Comparison of ENCODE assay signal across 1 fruit fly cellular context in the genomic region with DNA sequence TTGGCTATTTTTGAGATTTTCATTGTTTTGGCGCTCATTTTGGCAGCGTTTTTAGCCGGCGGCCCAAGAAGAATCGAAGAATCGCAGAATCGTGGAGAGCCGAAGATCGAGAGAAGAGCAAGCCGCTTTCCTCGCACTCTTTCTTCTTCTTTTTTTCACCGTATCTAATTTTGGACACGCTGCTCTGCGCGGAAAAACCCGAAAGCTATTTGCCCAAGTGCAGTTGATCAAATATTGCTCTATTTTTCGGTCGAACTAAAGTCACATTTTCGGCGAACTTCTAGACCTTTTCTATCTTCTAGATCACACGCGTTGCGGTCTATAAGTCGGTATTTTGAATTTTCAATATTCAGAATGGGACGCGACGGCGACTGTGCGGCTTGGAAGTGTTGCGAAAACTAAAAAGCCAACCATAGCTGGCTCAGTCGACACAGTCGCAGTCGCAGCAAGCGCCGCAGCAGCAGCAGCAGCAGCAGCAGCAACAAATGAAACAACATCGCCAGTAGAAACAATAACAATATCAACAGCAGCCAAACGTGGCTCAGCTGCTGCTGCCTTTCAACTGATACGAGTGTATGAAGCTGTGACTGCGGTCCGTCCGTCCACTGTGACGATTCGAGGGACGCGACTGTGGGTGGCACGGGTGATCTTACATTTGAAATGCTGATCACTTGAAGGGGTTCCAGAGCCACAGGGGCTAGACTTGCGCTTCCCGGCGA.
TF ChIP-seq lines count a peak whose summit lies in the region.

No protein-coding gene starts in this region.

TF ChIP-seq in whole organism, embryonic, 481 proteins besides CTCF, POLR2A, EP300 and RAD21 (continued from another document and continues in another):
- TF ChIP-seq hkb (optimal IDR thresholded peaks at IDR 0.05; lab: Kevin White, UChicago) (no peak), hkb (GFP tag; IDR thresholded peaks at IDR 0.05; lab: Robert Waterston, UW) (0 out of 2 replicates have a peak, but pooled peaks have one; percentile 42), CG8924 (tag; optimal IDR thresholded peaks at IDR 0.05; lab: Kevin White, UChicago) (no peak), MESR4 (GFP tag; optimal IDR thresholded peaks at IDR 0.05; lab: Kevin White, UChicago) (no peak), pb (GFP tag; optimal IDR thresholded peaks at IDR 0.05; lab: Kevin White, UChicago) (no peak), Trl (optimal IDR thresholded peaks at IDR 0.05; lab: Kevin White, UChicago) (peak in 1 of 2 experiments; percentile 28), Trl (GFP tag; optimal IDR thresholded peaks at IDR 0.05; lab: Kevin White, UChicago) (no peak), CG34376 (GFP tag; optimal IDR thresholded peaks at IDR 0.05; lab: Kevin White, UChicago) (peak; percentile 40), CrebB (tag; optimal IDR thresholded peaks at IDR 0.05; lab: Kevin White, UChicago) (no peak), stc (GFP tag; IDR thresholded peaks at IDR 0.05; lab: Robert Waterston, UW) (no peak), CG3995 (GFP tag; optimal IDR thresholded peaks at IDR 0.05; lab: Kevin White, UChicago) (peak; percentile 93), Aef1 (GFP tag; IDR thresholded peaks at IDR 0.05; lab: Robert Waterston, UW) (no peak; the same call in 2 of the 3 replicates), CG1602 (GFP tag; optimal IDR thresholded peaks at IDR 0.05; lab: Kevin White, UChicago) (no peak), unc-4 (GFP tag; IDR thresholded peaks at IDR 0.05; lab: Robert Waterston, UW; ENCODE audit: partially characterized antibody) (no peak), kah (GFP tag; optimal IDR thresholded peaks at IDR 0.05; lab: Kevin White, UChicago) (no peak), knrl (GFP tag; IDR thresholded peaks at IDR 0.05; lab: Robert Waterston, UW; ENCODE audit: partially characterized antibody) (no peak), CG32772 (GFP tag; IDR thresholded peaks at IDR 0.05; lab: Robert Waterston, UW) (no peak), nau (GFP tag; optimal IDR thresholded peaks at IDR 0.05; lab: Kevin White, UChicago) (peak; percentile 17), hb (GFP tag; IDR thresholded peaks at IDR 0.05; lab: Robert Waterston, UW; ENCODE audit: partially characterized antibody) (0 out of 3 replicates have a peak, but pooled peaks have one; percentile 10), amos (GFP tag; IDR thresholded peaks at IDR 0.05; lab: Robert Waterston, UW; ENCODE audit: partially characterized antibody) (peak; percentile 20; the same call in 1 of the 2 replicates), CG8765 (GFP tag; IDR thresholded peaks at IDR 0.05; lab: Robert Waterston, UW) (no peak), odd (GFP tag; optimal IDR thresholded peaks at IDR 0.05; lab: Kevin White, UChicago) (peak; percentile 35), maf-S (GFP tag; optimal IDR thresholded peaks at IDR 0.05; lab: Kevin White, UChicago) (no peak), sr (GFP tag; IDR thresholded peaks at IDR 0.05; lab: Robert Waterston, UW) (no peak), CG8089 (GFP tag; optimal IDR thresholded peaks at IDR 0.05; lab: Kevin White, UChicago) (peak; percentile 77), CG6854 (GFP tag; optimal IDR thresholded peaks at IDR 0.05; lab: Kevin White, UChicago) (no peak), CG14050 (GFP tag; IDR thresholded peaks at IDR 0.05; lab: Robert Waterston, UW) (no peak), CG17328 (GFP tag; IDR thresholded peaks at IDR 0.05; lab: Robert Waterston, UW) (peak; percentile 39; the same call in 1 of the 2 replicates), Gug (GFP tag; IDR thresholded peaks at IDR 0.05; lab: Robert Waterston, UW) (no peak), CG13287 (GFP tag; IDR thresholded peaks at IDR 0.05; lab: Robert Waterston, UW; ENCODE audit: partially characterized antibody) (peak; percentile 17; the same call in 1 of the 2 replicates), chinmo (GFP tag; IDR thresholded peaks at IDR 0.05; lab: Robert Waterston, UW; ENCODE audit: partially characterized antibody) (peak; percentile 84; the same call in 2 of the 4 replicates), cas (GFP tag; IDR thresholded peaks at IDR 0.05; lab: Robert Waterston, UW) (no peak), stwl (tag; optimal IDR thresholded peaks at IDR 0.05; lab: Kevin White, UChicago) (no peak), fd96Cb (tag; optimal IDR thresholded peaks at IDR 0.05; lab: Kevin White, UChicago) (no peak), mam (GFP tag; optimal IDR thresholded peaks at IDR 0.05; lab: Kevin White, UChicago) (no peak), Adf1 (GFP tag; IDR thresholded peaks at IDR 0.05; lab: Robert Waterston, UW) (peak; percentile 96), Drgx (GFP tag; IDR thresholded peaks at IDR 0.05; lab: Robert Waterston, UW) (0 out of 2 replicates have a peak, but pooled peaks have one; percentile 17), CG9817 (tag; optimal IDR thresholded peaks at IDR 0.05; lab: Kevin White, UChicago) (no peak), Dll (GFP tag; IDR thresholded peaks at IDR 0.05; lab: Robert Waterston, UW; ENCODE audit: partially characterized antibody) (no peak), HLH4C (GFP tag; IDR thresholded peaks at IDR 0.05; lab: Robert Waterston, UW; ENCODE audit: partially characterized antibody) (no peak), sc (optimal IDR thresholded peaks at IDR 0.05; lab: Kevin White, UChicago) (no peak), sc (GFP tag; optimal IDR thresholded peaks at IDR 0.05; lab: Kevin White, UChicago) (no peak), CG2875 (GFP tag; optimal IDR thresholded peaks at IDR 0.05; lab: Kevin White, UChicago) (no peak), abd-A (tag; optimal IDR thresholded peaks at IDR 0.05; lab: Kevin White, UChicago) (no peak), Jarid2 (GFP tag; optimal IDR thresholded peaks at IDR 0.05; lab: Kevin White, UChicago) (no peak), CG14860 (GFP tag; IDR thresholded peaks at IDR 0.05; lab: Robert Waterston, UW; ENCODE audit: partially characterized antibody) (no peak), YL-1 (GFP tag; optimal IDR thresholded peaks at IDR 0.05; lab: Kevin White, UChicago) (no peak), CG17568 (GFP tag; optimal IDR thresholded peaks at IDR 0.05; lab: Kevin White, UChicago) (peak; percentile 26), CG10366 (GFP tag; IDR thresholded peaks at IDR 0.05; lab: Robert Waterston, UW) (no peak), ftz-f1 (GFP tag; optimal IDR thresholded peaks at IDR 0.05; lab: Kevin White, UChicago) (no peak), CG3847 (GFP tag; IDR thresholded peaks at IDR 0.05; lab: Robert Waterston, UW) (no peak), CG18599 (GFP tag; optimal IDR thresholded peaks at IDR 0.05; lab: Kevin White, UChicago) (peak; percentile 27), CG43689 (GFP tag; IDR thresholded peaks at IDR 0.05; lab: Robert Waterston, UW) (no peak), vvl (GFP tag; IDR thresholded peaks at IDR 0.05; lab: Robert Waterston, UW) (peak; percentile 18; the same call in 1 of the 2 replicates), Atf-2 (GFP tag; optimal IDR thresholded peaks at IDR 0.05; lab: Kevin White, UChicago) (no peak), gcm (GFP tag; optimal IDR thresholded peaks at IDR 0.05; lab: Kevin White, UChicago) (no peak), CG6175 (GFP tag; IDR thresholded peaks at IDR 0.05; lab: Robert Waterston, UW) (peak; percentile 77; the same call in 2 of the 3 replicates), H2.0 (GFP tag; IDR thresholded peaks at IDR 0.05; lab: Robert Waterston, UW) (no peak), CG11247 (GFP tag; IDR thresholded peaks at IDR 0.05; lab: Robert Waterston, UW) (no peak), dpn (GFP tag; optimal IDR thresholded peaks at IDR 0.05; lab: Kevin White, UChicago) (peak in 1 of 2 experiments; percentile 10), chm (GFP tag; IDR thresholded peaks at IDR 0.05; lab: Robert Waterston, UW) (0 out of 2 replicates have a peak, but pooled peaks have one; percentile 8), Rfx (GFP tag; IDR thresholded peaks at IDR 0.05; lab: Robert Waterston, UW) (no peak), prd (optimal IDR thresholded peaks at IDR 0.05; lab: Kevin White, UChicago) (no peak), prd (GFP tag; IDR thresholded peaks at IDR 0.05; lab: Robert Waterston, UW) (0 out of 3 replicates have a peak, but pooled peaks have one; percentile 4), slou (GFP tag; optimal IDR thresholded peaks at IDR 0.05; lab: Kevin White, UChicago) (no peak), cwo (GFP tag; optimal IDR thresholded peaks at IDR 0.05; lab: Kevin White, UChicago) (peak; percentile 41), grn (GFP tag; optimal IDR thresholded peaks at IDR 0.05; lab: Kevin White, UChicago) (no peak), CG2202 (tag; optimal IDR thresholded peaks at IDR 0.05; lab: Kevin White, UChicago) (no peak), CG7963 (GFP tag; IDR thresholded peaks at IDR 0.05; lab: Robert Waterston, UW; ENCODE audit: partially characterized antibody) (no peak), CG12659 (GFP tag; optimal IDR thresholded peaks at IDR 0.05; lab: Kevin White, UChicago) (no peak), CG11695 (GFP tag; IDR thresholded peaks at IDR 0.05; lab: Robert Waterston, UW) (peak; percentile 24; the same call in 1 of the 3 replicates), sob (GFP tag; IDR thresholded peaks at IDR 0.05; lab: Robert Waterston, UW) (0 out of 2 replicates have a peak, but pooled peaks have one; percentile 18), ci (GFP tag; IDR thresholded peaks at IDR 0.05; lab: Robert Waterston, UW) (no peak; the same call in 2 of the 3 replicates), CG3281 (GFP tag; optimal IDR thresholded peaks at IDR 0.05; lab: Kevin White, UChicago) (no peak), tll (GFP tag; optimal IDR thresholded peaks at IDR 0.05; lab: Kevin White, UChicago) (no peak), gfzf (GFP tag; optimal IDR thresholded peaks at IDR 0.05; lab: Kevin White, UChicago) (no peak), Ets65A (GFP tag; lab: Kevin White, UChicago) (peak; percentile 84), so (GFP tag; IDR thresholded peaks at IDR 0.05; lab: Robert Waterston, UW) (0 out of 3 replicates have a peak, but pooled peaks have one; percentile 32), sug (tag; optimal IDR thresholded peaks at IDR 0.05; lab: Kevin White, UChicago) (peak; percentile 42), NFAT (GFP tag; IDR thresholded peaks at IDR 0.05; lab: Robert Waterston, UW) (peak; percentile 58; the same call in 1 of the 2 replicates), Max (GFP tag; optimal IDR thresholded peaks at IDR 0.05; lab: Kevin White, UChicago) (peak; percentile 10), CG12071 (GFP tag; optimal IDR thresholded peaks at IDR 0.05; lab: Kevin White, UChicago) (peak; percentile 0), ind (GFP tag; optimal IDR thresholded peaks at IDR 0.05; lab: Kevin White, UChicago) (peak; percentile 20), CG4360 (GFP tag; IDR thresholded peaks at IDR 0.05; lab: Robert Waterston, UW) (no peak), CG33557 (GFP tag; optimal IDR thresholded peaks at IDR 0.05; lab: Kevin White, UChicago) (no peak), al (GFP tag; IDR thresholded peaks at IDR 0.05; lab: Robert Waterston, UW) (peak; percentile 34; the same call in 1 of the 2 replicates), pan (optimal IDR thresholded peaks at IDR 0.05; lab: Kevin White, UChicago) (no peak), pan (GFP tag; optimal IDR thresholded peaks at IDR 0.05 in 1 of 2, IDR thresholded peaks at IDR 0.05 in 1 of 2) (peak in 1 of 2 experiments; percentile 40), gt (GFP tag; IDR thresholded peaks at IDR 0.05; lab: Robert Waterston, UW) (no peak), trem (tag; optimal IDR thresholded peaks at IDR 0.05; lab: Kevin White, UChicago) (no peak), Nf-YA (GFP tag; IDR thresholded peaks at IDR 0.05; lab: Robert Waterston, UW) (0 out of 2 replicates have a peak, but pooled peaks have one; percentile 7), CG17385 (GFP tag; optimal IDR thresholded peaks at IDR 0.05; lab: Kevin White, UChicago) (peak; percentile 53), GATAe (GFP tag; conservative IDR thresholded peaks at IDR 0.05; lab: Robert Waterston, UW) (no peak), Sox100B (GFP tag; optimal IDR thresholded peaks at IDR 0.05; lab: Kevin White, UChicago) (no peak), sens (GFP tag; lab: Kevin White, UChicago) (peak; percentile 52), nerfin-1 (tag; optimal IDR thresholded peaks at IDR 0.05; lab: Kevin White, UChicago) (no peak), Side (GFP tag; optimal IDR thresholded peaks at IDR 0.05; lab: Kevin White, UChicago) (peak; percentile 2), Nf-YC (tag; optimal IDR thresholded peaks at IDR 0.05; lab: Kevin White, UChicago) (peak; percentile 16), kay (GFP tag; optimal IDR thresholded peaks at IDR 0.05; lab: Kevin White, UChicago) (no peak), CG4424 (GFP tag; optimal IDR thresholded peaks at IDR 0.05; lab: Kevin White, UChicago) (no peak), slbo (GFP tag; IDR thresholded peaks at IDR 0.05; lab: Robert Waterston, UW) (peak; percentile 6; the same call in 1 of the 2 replicates), ara (GFP tag; IDR thresholded peaks at IDR 0.05; lab: Robert Waterston, UW) (no peak), CG3065 (GFP tag; optimal IDR thresholded peaks at IDR 0.05; lab: Kevin White, UChicago) (no peak), CG4282 (GFP tag; optimal IDR thresholded peaks at IDR 0.05; lab: Kevin White, UChicago) (no peak), Awh (GFP tag; IDR thresholded peaks at IDR 0.05; lab: Robert Waterston, UW) (peak; percentile 23; the same call in 1 of the 2 replicates), CG3726 (GFP tag; IDR thresholded peaks at IDR 0.05; lab: Robert Waterston, UW) (peak; percentile 41; the same call in 1 of the 3 replicates), emc (GFP tag; optimal IDR thresholded peaks at IDR 0.05; lab: Kevin White, UChicago) (no peak), scrt (GFP tag; optimal IDR thresholded peaks at IDR 0.05; lab: Kevin White, UChicago) (no peak), pros (GFP tag; optimal IDR thresholded peaks at IDR 0.05; lab: Kevin White, UChicago) (no peak), CG31365 (tag; optimal IDR thresholded peaks at IDR 0.05; lab: Kevin White, UChicago) (no peak), CG7987 (GFP tag; optimal IDR thresholded peaks at IDR 0.05; lab: Kevin White, UChicago) (no peak), CG10543 (GFP tag; optimal IDR thresholded peaks at IDR 0.05; lab: Kevin White, UChicago) (peak; percentile 55), lab (GFP tag; optimal IDR thresholded peaks at IDR 0.05; lab: Kevin White, UChicago) (peak; percentile 35), Ets97D (GFP tag; optimal IDR thresholded peaks at IDR 0.05; lab: Kevin White, UChicago) (no peak), peb (GFP tag; IDR thresholded peaks at IDR 0.05; lab: Robert Waterston, UW) (no peak), pita (GFP tag; optimal IDR thresholded peaks at IDR 0.05; lab: Kevin White, UChicago) (no peak), CG2712 (tag; optimal IDR thresholded peaks at IDR 0.05; lab: Kevin White, UChicago) (no peak), CG32532 (GFP tag; IDR thresholded peaks at IDR 0.05; lab: Robert Waterston, UW) (peak; percentile 36; the same call in 1 of the 2 replicates), Hr39 (optimal IDR thresholded peaks at IDR 0.05; lab: Kevin White, UChicago) (no peak), CG10274 (GFP tag; optimal IDR thresholded peaks at IDR 0.05; lab: Kevin White, UChicago) (no peak), CG15073 (GFP tag; optimal IDR thresholded peaks at IDR 0.05; lab: Kevin White, UChicago) (peak; percentile 96)
